Fruit fly (Drosophila melanogaster) whole organism, prepupa: ENCODE results near the gene Saf6.
A peak's percentile ranks its signal among the peaks of the same experiment; 100 is the strongest.

Source experiments
- Blimp-1 ChIP-seq: fragments of 200-800 bp; sonication (Bioruptor generic); optimal IDR thresholded peaks from 3 replicates; lab custom pipeline; 2017; ENCODE audit warnings: missing biosample characterization, missing genetic modification characterization, mild to moderate bottlenecking, moderate library complexity, missing genetic modification reagents
- CG10669 ChIP-seq: fragments of 200-800 bp; sonication (Bioruptor generic); optimal IDR thresholded peaks from 3 replicates; lab custom pipeline; 2018; ENCODE audit warnings: missing biosample characterization, mild to moderate bottlenecking, missing genetic modification characterization, moderate library complexity
- CG11294 ChIP-seq: fragments of 200-800 bp; sonication (Bioruptor generic); IDR thresholded peaks from 2 replicates; pipeline ENCODE4 v1.3.6; 2022; ENCODE audit warnings: missing biosample characterization, missing genetic modification characterization
- CG11762 ChIP-seq: fragments of 200-800 bp; sonication (Bioruptor generic); optimal IDR thresholded peaks from 3 replicates; lab custom pipeline; 2016; ENCODE audit warnings: missing biosample characterization, missing genetic modification characterization; ENCODE audit not compliant: insufficient read depth
- CG11902 ChIP-seq: fragments of 200-800 bp; sonication (Bioruptor generic); optimal IDR thresholded peaks from 3 replicates; lab custom pipeline; 2016; ENCODE audit warnings: missing biosample characterization, missing genetic modification characterization
- CG1621 ChIP-seq: fragments of 200-800 bp; sonication (Bioruptor generic); optimal IDR thresholded peaks from 3 replicates; lab custom pipeline; 2018; ENCODE audit warnings: missing biosample characterization, mild to moderate bottlenecking, missing genetic modification characterization
- CG3032 ChIP-seq: fragments of 200-800 bp; optimal IDR thresholded peaks from 2 replicates; lab custom pipeline; 2019; ENCODE audit warnings: missing biosample characterization, mild to moderate bottlenecking, missing genetic modification characterization, moderate library complexity
- CG31627 ChIP-seq: fragments of 200-800 bp; sonication (Bioruptor generic); optimal IDR thresholded peaks from 3 replicates; lab custom pipeline; 2016; ENCODE audit warnings: missing biosample characterization, missing genetic modification characterization
- CG32006 ChIP-seq: fragments of 200-800 bp; sonication (Bioruptor generic); optimal IDR thresholded peaks from 3 replicates; lab custom pipeline; 2017; ENCODE audit warnings: missing biosample characterization, mild to moderate bottlenecking, missing genetic modification characterization
- CG34406 ChIP-seq: fragments of 200-800 bp; sonication (Bioruptor generic); optimal IDR thresholded peaks from 3 replicates; lab custom pipeline; 2016; ENCODE audit warnings: missing biosample characterization, missing genetic modification characterization
- CG3919 ChIP-seq: fragments of 200-800 bp; sonication (Bioruptor generic); optimal IDR thresholded peaks from 3 replicates; lab custom pipeline; 2016; ENCODE audit warnings: missing biosample characterization, missing genetic modification characterization
- CG6276 ChIP-seq: fragments of 200-800 bp; sonication (Bioruptor generic); optimal IDR thresholded peaks from 2 replicates; lab custom pipeline; 2017; ENCODE audit warnings: missing biosample characterization, mild to moderate bottlenecking, missing genetic modification characterization
- CG6792 ChIP-seq: fragments of 200-800 bp; sonication (Bioruptor generic); optimal IDR thresholded peaks from 3 replicates; lab custom pipeline; 2016; ENCODE audit warnings: missing biosample characterization, missing genetic modification characterization
- CG6808 ChIP-seq: fragments of 200-800 bp; sonication (Bioruptor generic); optimal IDR thresholded peaks from 3 replicates; lab custom pipeline; 2017; ENCODE audit warnings: missing biosample characterization, missing genetic modification characterization, mild to moderate bottlenecking, moderate library complexity, missing genetic modification reagents
- CG6854 ChIP-seq: fragments of 200-800 bp; sonication (Bioruptor generic); optimal IDR thresholded peaks from 2 replicates; lab custom pipeline; 2017; ENCODE audit warnings: missing biosample characterization, mild to moderate bottlenecking, missing genetic modification characterization
- CG7368 ChIP-seq: fragments of 200-800 bp; sonication (Bioruptor generic); optimal IDR thresholded peaks from 3 replicates; lab custom pipeline; 2016; ENCODE audit warnings: missing biosample characterization, missing genetic modification characterization
- CG8119 ChIP-seq: fragments of 200-800 bp; sonication (Bioruptor generic); IDR thresholded peaks from 3 replicates; pipeline ENCODE4 v1.3.6; 2022; ENCODE audit warnings: missing biosample characterization, missing genetic modification characterization
- CG8319 ChIP-seq: fragments of 200-800 bp; sonication (Bioruptor generic); optimal IDR thresholded peaks from 3 replicates; lab custom pipeline; 2016; ENCODE audit warnings: missing biosample characterization, missing genetic modification characterization
- CG9139 ChIP-seq: fragments of 200-800 bp; sonication (Bioruptor generic); optimal IDR thresholded peaks from 3 replicates; lab custom pipeline; 2017; ENCODE audit warnings: missing biosample characterization, mild to moderate bottlenecking, missing genetic modification characterization
- Eip75B ChIP-seq: fragments of 200-800 bp; sonication (Bioruptor generic); optimal IDR thresholded peaks from 3 replicates; lab custom pipeline; 2016; ENCODE audit warnings: missing biosample characterization, missing genetic modification characterization
- Eip78C ChIP-seq: fragments of 200-800 bp; sonication (Bioruptor generic); peaks from one replicate; lab custom pipeline; 2016; ENCODE audit warnings: missing biosample characterization, missing genetic modification characterization
- Eip93F ChIP-seq: fragments of 200-800 bp; sonication (Bioruptor generic); optimal IDR thresholded peaks from 2 replicates; lab custom pipeline; 2016; ENCODE audit warnings: missing biosample characterization, mild to moderate bottlenecking, missing genetic modification characterization
- Ets21C ChIP-seq: fragments of 200-800 bp; sonication (Bioruptor generic); optimal IDR thresholded peaks from 3 replicates; lab custom pipeline; 2016; ENCODE audit warnings: missing biosample characterization, missing genetic modification characterization
- Hr38 ChIP-seq: sonication (Bioruptor generic); optimal IDR thresholded peaks from 2 replicates; lab custom pipeline; 2016; ENCODE audit warnings: missing biosample characterization, missing genetic modification characterization
- Hr4 ChIP-seq: fragments of 200-800 bp; sonication (Bioruptor generic); optimal IDR thresholded peaks from 3 replicates; lab custom pipeline; 2016; ENCODE audit warnings: missing biosample characterization, missing genetic modification characterization
- Lpt ChIP-seq: fragments of 200-800 bp; sonication (Bioruptor generic); optimal IDR thresholded peaks from 3 replicates; lab custom pipeline; 2016; ENCODE audit warnings: missing biosample characterization, missing genetic modification characterization
- Met ChIP-seq: fragments of 200-800 bp; sonication (Bioruptor generic); optimal IDR thresholded peaks from 3 replicates; lab custom pipeline; 2016; ENCODE audit warnings: missing biosample characterization, missing genetic modification characterization
- OdsH ChIP-seq: fragments of 200-800 bp; sonication (Bioruptor generic); optimal IDR thresholded peaks from 3 replicates; lab custom pipeline; 2016; ENCODE audit warnings: missing biosample characterization, missing genetic modification characterization
- Smox ChIP-seq: fragments of 200-800 bp; sonication (Bioruptor generic); optimal IDR thresholded peaks from 3 replicates; lab custom pipeline; 2016; ENCODE audit warnings: missing biosample characterization, missing genetic modification characterization
- Sox102F ChIP-seq: fragments of 200-800 bp; sonication (Bioruptor generic); optimal IDR thresholded peaks from 2 replicates; lab custom pipeline; 2016; ENCODE audit warnings: missing biosample characterization, mild to moderate bottlenecking, missing genetic modification characterization
- Sox14 ChIP-seq: fragments of 200-800 bp; sonication (Bioruptor generic); optimal IDR thresholded peaks from 3 replicates; lab custom pipeline; 2016; ENCODE audit warnings: missing biosample characterization, missing genetic modification characterization
- Sox15 ChIP-seq: fragments of 200-800 bp; sonication (Bioruptor generic); optimal IDR thresholded peaks from 3 replicates; lab custom pipeline; 2016; ENCODE audit warnings: missing biosample characterization, missing genetic modification characterization
- achi ChIP-seq: fragments of 200-800 bp; sonication (Bioruptor generic); optimal IDR thresholded peaks from 3 replicates; lab custom pipeline; 2016; ENCODE audit warnings: missing biosample characterization, missing genetic modification characterization
- acj6 ChIP-seq: fragments of 200-800 bp; sonication (Bioruptor generic); optimal IDR thresholded peaks from 3 replicates; lab custom pipeline; 2016; ENCODE audit warnings: missing biosample characterization, missing genetic modification characterization
- cyc ChIP-seq: fragments of 200-800 bp; sonication (Bioruptor generic); optimal IDR thresholded peaks from 3 replicates; lab custom pipeline; 2016; ENCODE audit warnings: missing biosample characterization, missing genetic modification characterization
- dac ChIP-seq: fragments of 200-800 bp; sonication (Bioruptor generic); optimal IDR thresholded peaks from 2 replicates; lab custom pipeline; 2017; ENCODE audit warnings: missing biosample characterization, mild to moderate bottlenecking, missing genetic modification characterization
- fd59A ChIP-seq: fragments of 200-800 bp; sonication (Bioruptor generic); optimal IDR thresholded peaks from 2 replicates; lab custom pipeline; 2017; ENCODE audit warnings: missing biosample characterization, mild to moderate bottlenecking, missing genetic modification characterization, missing genetic modification reagents
- fd85E ChIP-seq: fragments of 200-800 bp; sonication (Bioruptor generic); optimal IDR thresholded peaks from 3 replicates; lab custom pipeline; 2016; ENCODE audit warnings: missing biosample characterization, missing genetic modification characterization
- fkh ChIP-seq: fragments of 200-800 bp; sonication (Bioruptor generic); optimal IDR thresholded peaks from 3 replicates; lab custom pipeline; 2017; ENCODE audit warnings: missing biosample characterization, mild to moderate bottlenecking, missing genetic modification characterization, moderate library complexity
- lz ChIP-seq: fragments of 200-800 bp; sonication (Bioruptor generic); optimal IDR thresholded peaks from 3 replicates; lab custom pipeline; 2016; ENCODE audit warnings: missing biosample characterization, missing genetic modification characterization
- net ChIP-seq: fragments of 200-800 bp; sonication (Bioruptor generic); optimal IDR thresholded peaks from 3 replicates; lab custom pipeline; 2016; ENCODE audit warnings: missing biosample characterization, missing genetic modification characterization
- pdm3 ChIP-seq: fragments of 200-800 bp; sonication (Bioruptor generic); optimal IDR thresholded peaks from 3 replicates; lab custom pipeline; 2016; ENCODE audit warnings: missing biosample characterization, missing genetic modification characterization
- salr ChIP-seq, 2 experiments: fragments of 200-800 bp; sonication (Bioruptor generic); optimal IDR thresholded peaks; 3 replicates each; lab custom pipeline; 2016 to 2018; ENCODE audit warnings: missing biosample characterization in 2 of 2, missing genetic modification characterization in 2 of 2, mild to moderate bottlenecking in 1 of 2
- spab ChIP-seq: fragments of 200-800 bp; sonication (Bioruptor generic); optimal IDR thresholded peaks from 2 replicates; lab custom pipeline; 2017; ENCODE audit warnings: missing biosample characterization, mild to moderate bottlenecking, missing genetic modification characterization, missing genetic modification reagents
- ss ChIP-seq, 2 experiments: fragments of 200-800 bp; sonication (Bioruptor generic); optimal IDR thresholded peaks; 2 replicates in 1 of 2; 3 replicates in 1 of 2; lab custom pipeline; 2017 to 2018; ENCODE audit warnings: mild to moderate bottlenecking in 2 of 2, missing biosample characterization in 2 of 2, missing genetic modification characterization in 2 of 2, moderate library complexity in 1 of 2
- topi ChIP-seq: fragments of 200-800 bp; sonication (Bioruptor generic); optimal IDR thresholded peaks from 3 replicates; lab custom pipeline; 2016; ENCODE audit warnings: missing biosample characterization, missing genetic modification characterization
- vri ChIP-seq: fragments of 200-800 bp; sonication (Bioruptor generic); optimal IDR thresholded peaks from 3 replicates; lab custom pipeline; 2016; ENCODE audit warnings: missing biosample characterization, mild to moderate bottlenecking, missing genetic modification characterization

Saf6 gene

DNA sequence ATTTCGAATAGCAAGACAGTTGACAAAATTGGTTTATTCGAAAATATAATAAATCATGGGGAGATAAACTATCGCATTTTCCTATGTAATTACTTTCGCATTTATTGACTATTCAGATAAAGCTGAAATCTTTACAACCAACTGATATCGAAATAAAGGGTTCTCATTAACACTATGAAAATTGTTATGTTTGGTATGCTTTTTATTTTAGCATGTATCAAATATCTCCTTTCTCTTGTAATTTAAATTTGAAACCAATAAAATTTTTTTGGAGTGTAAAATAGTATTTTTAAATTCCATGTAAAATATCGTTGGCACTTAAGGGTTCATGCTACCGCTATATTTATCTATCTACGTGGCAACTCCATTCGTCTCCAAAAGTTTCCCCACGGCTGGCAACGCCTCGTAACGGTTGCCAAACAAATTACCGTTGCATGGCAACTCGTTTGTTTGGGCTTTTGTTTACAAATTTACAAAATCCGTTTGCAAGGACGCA, 39.4 kb upstream of the Saf6 start, which contains the start of gene CG13949 (continued):
- TF ChIP-seq CG1621 (tag; lab: Kevin White, UChicago) (no peak), CG31627 (GFP tag; lab: Kevin White, UChicago) (peak; percentile 46), Eip75B (GFP tag; lab: Kevin White, UChicago) (peak; percentile 18), lz (GFP tag; lab: Kevin White, UChicago) (peak; percentile 35), CG9139 (GFP tag; lab: Kevin White, UChicago) (no peak), CG6854 (GFP tag; lab: Kevin White, UChicago) (no peak), CG34406 (GFP tag; lab: Kevin White, UChicago) (no peak), CG6276 (GFP tag; lab: Kevin White, UChicago) (no peak), cyc (GFP tag; lab: Kevin White, UChicago) (peak; percentile 37), CG8319 (GFP tag; lab: Kevin White, UChicago) (no peak), CG11902 (GFP tag; lab: Kevin White, UChicago) (no peak), CG11762 (GFP tag; lab: Kevin White, UChicago) (no peak), achi (GFP tag; lab: Kevin White, UChicago) (peak; percentile 23), CG11294 (peak; percentile 26; the same call in 1 of the 2 replicates), spab (GFP tag; lab: Kevin White, UChicago) (no peak), Eip93F (no peak), OdsH (GFP tag; lab: Kevin White, UChicago) (peak; percentile 44), fkh (no peak), CG3919 (GFP tag; lab: Kevin White, UChicago) (peak; percentile 41), CG6792 (no peak), Met (GFP tag; lab: Kevin White, UChicago) (peak; percentile 49), Eip78C (GFP tag; lab: Kevin White, UChicago) (peak; percentile 77), acj6 (GFP tag; lab: Kevin White, UChicago) (peak; percentile 34)

- TF ChIP-seq CG3032 (peak; percentile 18), Eip75B (GFP tag; lab: Kevin White, UChicago) (peak; percentile 16), Smox (peak; percentile 20), CG6808 (GFP tag; lab: Kevin White, UChicago) (no peak), vri (GFP tag; lab: Kevin White, UChicago) (peak; percentile 18), CG32006 (GFP tag; lab: Kevin White, UChicago) (peak; percentile 13), Sox15 (no peak), CG10669 (GFP tag; lab: Kevin White, UChicago) (no peak), fd59A (GFP tag; lab: Kevin White, UChicago) (no peak), CG8119 (no peak), pdm3 (GFP tag; lab: Kevin White, UChicago) (peak; percentile 20), Sox14 (GFP tag; lab: Kevin White, UChicago) (peak; percentile 58), CG1621 (tag; lab: Kevin White, UChicago) (peak; percentile 75), CG8319 (GFP tag; lab: Kevin White, UChicago) (no peak), spab (GFP tag; lab: Kevin White, UChicago) (no peak), cyc (GFP tag; lab: Kevin White, UChicago) (peak; percentile 28), fkh (peak; percentile 90), Lpt (no peak), CG9139 (GFP tag; lab: Kevin White, UChicago) (no peak), net (GFP tag; lab: Kevin White, UChicago) (no peak), salr (GFP tag; optimal IDR thresholded peaks at IDR 0.05; lab: Kevin White, UChicago) (no peak), fd85E (GFP tag; lab: Kevin White, UChicago) (no peak), Sox102F (GFP tag; lab: Kevin White, UChicago) (no peak), Hr38 (GFP tag; lab: Kevin White, UChicago) (no peak), CG6276 (GFP tag; lab: Kevin White, UChicago) (no peak), CG7368 (GFP tag; lab: Kevin White, UChicago) (no peak), Hr4 (GFP tag; lab: Kevin White, UChicago) (peak; percentile 31), CG11762 (GFP tag; lab: Kevin White, UChicago) (no peak), CG31627 (GFP tag; lab: Kevin White, UChicago) (peak; percentile 47), topi (GFP tag; lab: Kevin White, UChicago) (peak; percentile 54), Ets21C (no peak), CG11294 (0 out of 2 replicates have a peak, but pooled peaks have one; percentile 8), achi (GFP tag; lab: Kevin White, UChicago) (peak; percentile 33), ss (GFP tag; optimal IDR thresholded peaks at IDR 0.05; lab: Kevin White, UChicago) (peak; percentile 3 to 22), Blimp-1 (no peak), OdsH (GFP tag; lab: Kevin White, UChicago) (peak; percentile 11), CG3919 (GFP tag; lab: Kevin White, UChicago) (peak; percentile 54), dac (GFP tag; lab: Kevin White, UChicago) (no peak)
Observed at dm6 chr2L:852647-853111, 36.9 kb upstream of the Saf6 start, which contains the start of the genes CG4291 and kraken. TSS of gene CG4291 (minus strand) at chr2L:852730. TSS of gene kraken (plus strand) at chr2L:852768.
